Fruit fly (Drosophila melanogaster) whole organism, adult: ENCODE results near the gene Adsl.

Source experiments
- CG11617 ChIP-seq: fragments of 200-800 bp; sonication (Bioruptor generic); optimal IDR thresholded peaks from 2 replicates; lab custom pipeline; 2017; ENCODE audit warnings: mild to moderate bottlenecking, missing biosample characterization, missing genetic modification reagents, missing genetic modification characterization
- CG12768 ChIP-seq: fragments of 200-800 bp; sonication (Bioruptor generic); optimal IDR thresholded peaks from 2 replicates; lab custom pipeline; 2017; ENCODE audit warnings: missing biosample characterization, missing genetic modification characterization, mild to moderate bottlenecking, moderate library complexity, missing genetic modification reagents
- CG14711 ChIP-seq: fragments of 200-800 bp; sonication (Bioruptor generic); optimal IDR thresholded peaks from 2 replicates; lab custom pipeline; 2018; ENCODE audit warnings: missing biosample characterization, mild to moderate bottlenecking, missing genetic modification characterization, moderate library complexity
- CG1620 ChIP-seq: fragments of 200-800 bp; sonication (Bioruptor generic); optimal IDR thresholded peaks from 2 replicates; lab custom pipeline; 2016; ENCODE audit warnings: missing biosample characterization, missing genetic modification characterization
- CG33017 ChIP-seq: fragments of 200-800 bp; sonication (Bioruptor generic); optimal IDR thresholded peaks from 2 replicates; lab custom pipeline; 2018; ENCODE audit warnings: missing biosample characterization, mild to moderate bottlenecking, missing genetic modification characterization, moderate library complexity
- CG5204 ChIP-seq: fragments of 200-800 bp; sonication (Bioruptor generic); optimal IDR thresholded peaks from 2 replicates; lab custom pipeline; 2016; ENCODE audit warnings: missing biosample characterization, missing genetic modification characterization
- CG7045 ChIP-seq: fragments of 200-800 bp; sonication (Bioruptor generic); optimal IDR thresholded peaks from 2 replicates; lab custom pipeline; 2017; ENCODE audit warnings: missing biosample characterization, mild to moderate bottlenecking, missing genetic modification characterization
- CG7101 ChIP-seq: fragments of 200-800 bp; sonication (Bioruptor generic); optimal IDR thresholded peaks from 2 replicates; lab custom pipeline; 2018; ENCODE audit warnings: missing biosample characterization, mild to moderate bottlenecking, missing genetic modification characterization, moderate library complexity
- Clk ChIP-seq: fragments of 200-800 bp; sonication (Bioruptor generic); optimal IDR thresholded peaks from 2 replicates; lab custom pipeline; 2017; ENCODE audit warnings: missing biosample characterization, missing genetic modification characterization
- Crg-1 ChIP-seq: fragments of 200-800 bp; sonication (Bioruptor generic); optimal IDR thresholded peaks from 2 replicates; lab custom pipeline; 2016; ENCODE audit warnings: missing biosample characterization, missing genetic modification characterization
- Hr96 ChIP-seq: fragments of 200-800 bp; sonication (Bioruptor generic); optimal IDR thresholded peaks from 2 replicates; lab custom pipeline; 2016; ENCODE audit warnings: missing biosample characterization, missing genetic modification characterization
- Mnt ChIP-seq: fragments of 200-800 bp; sonication (Bioruptor generic); optimal IDR thresholded peaks from 2 replicates; lab custom pipeline; 2016; ENCODE audit warnings: missing biosample characterization, mild to moderate bottlenecking, missing genetic modification characterization
- bab1 ChIP-seq: fragments of 200-800 bp; sonication (Bioruptor generic); optimal IDR thresholded peaks from 3 replicates; lab custom pipeline; 2019; ENCODE audit warnings: missing biosample characterization, mild to moderate bottlenecking, missing genetic modification characterization, moderate library complexity
- cic ChIP-seq: fragments of 200-800 bp; sonication (Bioruptor generic); optimal IDR thresholded peaks from 2 replicates; lab custom pipeline; 2017; ENCODE audit warnings: missing biosample characterization, mild to moderate bottlenecking, missing genetic modification characterization, moderate library complexity
- cnc ChIP-seq, 2 experiments: fragments of >200 bp; optimal IDR thresholded peaks; 2 replicates each; lab custom pipeline; 2017
- kay ChIP-seq: fragments of 200-800 bp; sonication (Bioruptor generic); peaks from one replicate; lab custom pipeline; 2016; ENCODE audit warnings: missing biosample characterization, missing genetic modification characterization, borderline replicate concordance
- ovo ChIP-seq: fragments of 200-800 bp; sonication (Bioruptor generic); optimal IDR thresholded peaks from 2 replicates; lab custom pipeline; 2016; ENCODE audit warnings: missing biosample characterization, missing genetic modification characterization
- pad ChIP-seq: fragments of 200-800 bp; sonication (Bioruptor generic); optimal IDR thresholded peaks from 3 replicates; lab custom pipeline; 2017; ENCODE audit warnings: missing biosample characterization, missing genetic modification characterization, mild to moderate bottlenecking, moderate library complexity, missing genetic modification reagents
- tj ChIP-seq: fragments of 200-800 bp; sonication (Bioruptor generic); optimal IDR thresholded peaks from 3 replicates; lab custom pipeline; 2017; ENCODE audit warnings: missing biosample characterization, mild to moderate bottlenecking, missing genetic modification characterization, moderate library complexity
- toe ChIP-seq: fragments of 200-800 bp; sonication (Bioruptor generic); optimal IDR thresholded peaks from 2 replicates; lab custom pipeline; 2016; ENCODE audit warnings: missing biosample characterization, missing genetic modification characterization

Adsl gene

dm6 chr3R:17031502-17031901 lies 10.6 kb upstream of the Adsl start, which contains the start of gene CG31268:
Gene CG31268 (plus strand): TSS chr3R:17031802.
- TF ChIP-seq Clk (GFP tag; lab: Kevin White, UChicago): no peak
- no peak for TF ChIP-seq CG14711 (tag; lab: Kevin White, UChicago)
- no peak for TF ChIP-seq bab1 (GFP tag; lab: Kevin White, UChicago)
- TF ChIP-seq CG1620 (GFP tag; lab: Kevin White, UChicago): no peak
- TF ChIP-seq tj (GFP tag; lab: Kevin White, UChicago): no peak
- TF ChIP-seq toe (GFP tag; lab: Kevin White, UChicago): no peak
- TF ChIP-seq CG7045: no peak
- TF ChIP-seq CG11617: no peak
- no peak for TF ChIP-seq cnc (optimal IDR thresholded peaks at IDR 0.05; lab: Kevin White, UChicago)
- no peak for TF ChIP-seq cic (GFP tag; lab: Kevin White, UChicago)
- TF ChIP-seq ovo (GFP tag; lab: Kevin White, UChicago): no peak
- no peak for TF ChIP-seq Mnt (GFP tag; lab: Kevin White, UChicago)
- TF ChIP-seq kay (GFP tag; lab: Kevin White, UChicago): no peak
- no peak for TF ChIP-seq pad (GFP tag; lab: Kevin White, UChicago)
- no peak for TF ChIP-seq Hr96
- TF ChIP-seq CG12768 (GFP tag; lab: Kevin White, UChicago): no peak
- no peak for TF ChIP-seq Crg-1
- TF ChIP-seq CG5204 (GFP tag; lab: Kevin White, UChicago): no peak
- TF ChIP-seq CG7101 (tag; lab: Kevin White, UChicago): no peak
- no peak for TF ChIP-seq CG33017 (tag; lab: Kevin White, UChicago)

DNA sequence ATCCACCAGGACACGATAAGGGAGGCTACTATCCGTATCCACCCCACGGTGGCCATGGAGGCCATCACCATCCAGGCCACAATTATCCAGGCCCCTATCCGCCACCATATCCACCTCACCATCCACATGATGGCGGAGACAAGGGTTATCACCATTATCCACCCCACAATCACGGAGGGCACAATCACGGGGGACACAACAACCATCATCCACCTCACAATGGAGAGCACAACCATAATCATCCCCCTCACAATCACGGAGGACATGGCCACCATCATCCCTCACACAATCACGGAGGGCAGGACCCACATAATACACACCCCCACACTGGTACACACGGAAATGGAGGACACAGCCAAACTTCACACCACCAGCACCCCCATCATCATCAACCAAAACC lies 8.9 kb upstream of the Adsl start:
- TF ChIP-seq kay (GFP tag; lab: Kevin White, UChicago) (no peak), CG14711 (tag; lab: Kevin White, UChicago) (no peak), Mnt (GFP tag; lab: Kevin White, UChicago) (no peak), bab1 (GFP tag; lab: Kevin White, UChicago) (no peak), CG33017 (tag; lab: Kevin White, UChicago) (no peak), cic (GFP tag; lab: Kevin White, UChicago) (no peak), CG11617 (no peak)

- TF ChIP-seq cnc (optimal IDR thresholded peaks at IDR 0.05; lab: Kevin White, UChicago): no peak
- TF ChIP-seq bab1 (GFP tag; lab: Kevin White, UChicago): no peak
- no peak for TF ChIP-seq CG12768 (GFP tag; lab: Kevin White, UChicago)
- no peak for TF ChIP-seq CG5204 (GFP tag; lab: Kevin White, UChicago)
- TF ChIP-seq Mnt (GFP tag; lab: Kevin White, UChicago): no peak
- TF ChIP-seq Hr96: no peak
- TF ChIP-seq ovo (GFP tag; lab: Kevin White, UChicago): no peak
- no peak for TF ChIP-seq toe (GFP tag; lab: Kevin White, UChicago)
- TF ChIP-seq Crg-1: no peak
- TF ChIP-seq CG7101 (tag; lab: Kevin White, UChicago): no peak
- TF ChIP-seq CG14711 (tag; lab: Kevin White, UChicago): no peak
- TF ChIP-seq kay (GFP tag; lab: Kevin White, UChicago): no peak
- no peak for TF ChIP-seq cic (GFP tag; lab: Kevin White, UChicago)
Measured at dm6 chr3R:17028393-17028792, 7.5 kb upstream of the Adsl start, which contains the start of gene CG5225. Gene CG5225 (plus strand): TSS chr3R:17028693.

- TF ChIP-seq Hr96 (no peak), CG5204 (GFP tag; lab: Kevin White, UChicago) (peak; percentile 7), CG7101 (tag; lab: Kevin White, UChicago) (no peak), Mnt (GFP tag; lab: Kevin White, UChicago) (no peak), kay (GFP tag; lab: Kevin White, UChicago) (peak; percentile 36)
Measured at dm6 chr3R:17018902-17019527, 1.9 kb downstream of the Adsl start.

- TF ChIP-seq CG5204 (GFP tag; lab: Kevin White, UChicago) (no peak), tj (GFP tag; lab: Kevin White, UChicago) (no peak), CG7045 (no peak), Clk (GFP tag; lab: Kevin White, UChicago) (no peak), CG14711 (tag; lab: Kevin White, UChicago) (no peak), ovo (GFP tag; lab: Kevin White, UChicago) (no peak), CG1620 (GFP tag; lab: Kevin White, UChicago) (no peak), CG7101 (tag; lab: Kevin White, UChicago) (no peak), toe (GFP tag; lab: Kevin White, UChicago) (no peak), kay (GFP tag; lab: Kevin White, UChicago) (no peak), cic (GFP tag; lab: Kevin White, UChicago) (no peak), cnc (optimal IDR thresholded peaks at IDR 0.05; lab: Kevin White, UChicago) (no peak), CG12768 (GFP tag; lab: Kevin White, UChicago) (no peak), Crg-1 (no peak), Hr96 (no peak), CG11617 (no peak)
Measured at dm6 chr3R:17016193-17016592, 4.7 kb downstream of the Adsl start.

DNA sequence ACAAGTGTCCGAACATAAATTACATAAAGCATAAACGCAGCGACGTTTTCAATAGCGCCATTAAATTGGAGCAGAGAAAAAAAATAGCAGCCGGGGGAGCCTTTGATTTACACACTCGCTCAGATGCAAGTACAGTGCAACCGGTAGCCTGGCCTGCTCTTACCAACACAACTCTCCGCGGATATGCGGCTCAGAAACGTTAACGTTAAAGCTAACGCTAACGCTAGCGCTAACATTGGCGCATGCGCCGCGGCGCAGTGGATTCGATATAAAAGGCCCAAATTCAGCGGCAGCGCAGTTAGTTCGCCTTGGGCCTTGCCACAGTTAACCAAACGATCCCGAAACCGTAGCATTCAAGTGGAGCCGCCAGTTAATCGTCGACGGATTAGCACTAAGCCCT lies 6.6 kb downstream of the Adsl start, which contains the start of gene Pxd:
Gene Pxd (plus strand): TSS at position 301 of the 400 bp plus-strand sequence.
- TF ChIP-seq cic (GFP tag; lab: Kevin White, UChicago) (no peak), CG5204 (GFP tag; lab: Kevin White, UChicago) (no peak), CG7101 (tag; lab: Kevin White, UChicago) (no peak), kay (GFP tag; lab: Kevin White, UChicago) (no peak), Mnt (GFP tag; lab: Kevin White, UChicago) (no peak), Hr96 (no peak), pad (GFP tag; lab: Kevin White, UChicago) (no peak), CG11617 (no peak), CG33017 (tag; lab: Kevin White, UChicago) (no peak), Clk (GFP tag; lab: Kevin White, UChicago) (no peak), cnc (optimal IDR thresholded peaks at IDR 0.05; lab: Kevin White, UChicago) (no peak), ovo (GFP tag; lab: Kevin White, UChicago) (no peak), bab1 (GFP tag; lab: Kevin White, UChicago) (no peak), CG12768 (GFP tag; lab: Kevin White, UChicago) (no peak), CG7045 (no peak), Crg-1 (no peak), CG1620 (GFP tag; lab: Kevin White, UChicago) (no peak), tj (GFP tag; lab: Kevin White, UChicago) (no peak), CG14711 (tag; lab: Kevin White, UChicago) (no peak)
